Fruit fly (Drosophila melanogaster) whole organism, embryonic: ENCODE data around the gene CG14232.

Source experiments
- B-H1 ChIP-seq: fragments of 200-800 bp; sonication (Bioruptor generic); IDR thresholded peaks from 3 replicates; pipeline ENCODE4 v1.3.6; 2022; ENCODE audit warnings: missing biosample characterization, missing genetic modification characterization
- Bgb ChIP-seq: fragments of 200-800 bp; sonication (Bioruptor generic); IDR thresholded peaks from 2 replicates; pipeline ENCODE4 v1.3.6; 2022; ENCODE audit warnings: missing biosample characterization, missing genetic modification characterization; ENCODE audit not compliant: partially characterized antibody
- Blimp-1 ChIP-seq: fragments of 200-800 bp; sonication (Bioruptor generic); optimal IDR thresholded peaks from 3 replicates; lab custom pipeline; 2018; ENCODE audit warnings: missing biosample characterization, missing genetic modification characterization, mild to moderate bottlenecking, moderate library complexity, missing genetic modification reagents
- CG10543 ChIP-seq: fragments of 200-800 bp; sonication (Bioruptor generic); optimal IDR thresholded peaks from 3 replicates; lab custom pipeline; 2017; ENCODE audit warnings: missing biosample characterization, mild to moderate bottlenecking, missing genetic modification characterization, moderate library complexity
- CG10565 ChIP-seq: fragments of 200-800 bp; sonication (Bioruptor generic); optimal IDR thresholded peaks from 3 replicates; lab custom pipeline; 2016; ENCODE audit warnings: missing biosample characterization, mild to moderate bottlenecking, missing genetic modification characterization
- CG11560 ChIP-seq: fragments of 200-800 bp; sonication (Bioruptor generic); IDR thresholded peaks from 3 replicates; pipeline ENCODE4 v1.3.6; 2022; ENCODE audit warnings: missing biosample characterization, missing genetic modification characterization
- CG12769 ChIP-seq: fragments of 200-800 bp; sonication (Bioruptor generic); optimal IDR thresholded peaks from 2 replicates; lab custom pipeline; 2019; ENCODE audit warnings: missing biosample characterization, mild to moderate bottlenecking, missing genetic modification characterization, moderate library complexity
- CG14050 ChIP-seq: fragments of 200-800 bp; sonication (Bioruptor generic); IDR thresholded peaks from 3 replicates; pipeline ENCODE4 v1.3.6; 2022; ENCODE audit warnings: missing biosample characterization, missing genetic modification characterization
- CG14965 ChIP-seq: fragments of 200-800 bp; sonication (Bioruptor generic); optimal IDR thresholded peaks from 2 replicates; lab custom pipeline; 2016; ENCODE audit warnings: missing biosample characterization, missing genetic modification characterization, borderline replicate concordance
- CG15479 ChIP-seq: fragments of 200-800 bp; sonication (Bioruptor generic); optimal IDR thresholded peaks from 3 replicates; lab custom pipeline; 2019; ENCODE audit warnings: missing biosample characterization, mild to moderate bottlenecking, missing genetic modification characterization, moderate library complexity
- CG15696 ChIP-seq: fragments of 200-800 bp; sonication (Bioruptor generic); optimal IDR thresholded peaks from 2 replicates; lab custom pipeline; 2019; ENCODE audit warnings: missing biosample characterization, mild to moderate bottlenecking, missing genetic modification characterization, moderate library complexity
- CG17568 ChIP-seq: fragments of 200-800 bp; sonication (Bioruptor generic); optimal IDR thresholded peaks from 2 replicates; lab custom pipeline; 2018; ENCODE audit warnings: missing biosample characterization, mild to moderate bottlenecking, missing genetic modification characterization, moderate library complexity
- CG17829 ChIP-seq: fragments of 200-800 bp; optimal IDR thresholded peaks from 2 replicates; lab custom pipeline; 2019; ENCODE audit warnings: missing biosample characterization, mild to moderate bottlenecking, missing genetic modification characterization, moderate library complexity
- CG18262 ChIP-seq: fragments of 200-800 bp; optimal IDR thresholded peaks from 3 replicates; lab custom pipeline; 2019; ENCODE audit warnings: missing biosample characterization, mild to moderate bottlenecking, missing genetic modification characterization, moderate library complexity
- CG2116 ChIP-seq: fragments of 200-800 bp; sonication (Bioruptor generic); optimal IDR thresholded peaks from 3 replicates; lab custom pipeline; 2018; ENCODE audit warnings: missing biosample characterization, mild to moderate bottlenecking, missing genetic modification characterization
- CG2199 ChIP-seq: fragments of 200-800 bp; sonication (Bioruptor generic); IDR thresholded peaks from 3 replicates; pipeline ENCODE4 v1.3.6; 2022; ENCODE audit warnings: missing biosample characterization, missing genetic modification characterization
- CG2889 ChIP-seq: fragments of 200-800 bp; sonication (Bioruptor generic); IDR thresholded peaks from 3 replicates; pipeline ENCODE4 v1.3.6; 2022; ENCODE audit warnings: missing biosample characterization, missing genetic modification characterization
- CG34376 ChIP-seq: fragments of 200-800 bp; sonication (Bioruptor generic); optimal IDR thresholded peaks from 2 replicates; lab custom pipeline; 2018; ENCODE audit warnings: missing biosample characterization, mild to moderate bottlenecking, missing genetic modification characterization
- CG4617 ChIP-seq: fragments of 200-800 bp; sonication (Bioruptor generic); optimal IDR thresholded peaks from 3 replicates; lab custom pipeline; 2016; ENCODE audit warnings: missing biosample characterization, missing genetic modification characterization, borderline replicate concordance
- CG4707 ChIP-seq: fragments of 200-800 bp; sonication (Bioruptor generic); optimal IDR thresholded peaks from 2 replicates; lab custom pipeline; 2018; ENCODE audit warnings: missing biosample characterization, mild to moderate bottlenecking, missing genetic modification characterization, moderate library complexity
- CG6175 ChIP-seq: fragments of 200-800 bp; sonication (Bioruptor generic); IDR thresholded peaks from 3 replicates; pipeline ENCODE4 v1.3.6; 2022; ENCODE audit warnings: missing biosample characterization, missing genetic modification characterization
- CG6765 ChIP-seq: fragments of 200-800 bp; sonication (Bioruptor generic); optimal IDR thresholded peaks from 3 replicates; lab custom pipeline; 2017; ENCODE audit warnings: missing biosample characterization, mild to moderate bottlenecking, missing genetic modification characterization
- CG6813 ChIP-seq: fragments of 200-800 bp; sonication (Bioruptor generic); optimal IDR thresholded peaks from 2 replicates; lab custom pipeline; 2017; ENCODE audit warnings: missing biosample characterization, missing genetic modification characterization, mild to moderate bottlenecking, moderate library complexity, missing genetic modification reagents
- CG8924 ChIP-seq: fragments of 200-800 bp; optimal IDR thresholded peaks from 3 replicates; lab custom pipeline; 2019; ENCODE audit warnings: missing biosample characterization, mild to moderate bottlenecking, missing genetic modification characterization, moderate library complexity
- CG9817 ChIP-seq: fragments of 200-800 bp; sonication (Bioruptor generic); optimal IDR thresholded peaks from 2 replicates; lab custom pipeline; 2018; ENCODE audit warnings: missing biosample characterization, mild to moderate bottlenecking, missing genetic modification characterization, moderate library complexity
- Chrac-16 ChIP-seq: fragments of 200-800 bp; sonication (Bioruptor generic); optimal IDR thresholded peaks from 3 replicates; lab custom pipeline; 2016; ENCODE audit warnings: missing biosample characterization, missing genetic modification characterization
- Dip3 ChIP-seq: fragments of 200-800 bp; sonication (Bioruptor generic); optimal IDR thresholded peaks from 3 replicates; lab custom pipeline; 2016; ENCODE audit warnings: missing biosample characterization, missing genetic modification characterization
- Eip74EF ChIP-seq, 2 experiments: fragments of 200-800 bp in 1 of 2; fragments of >200 bp in 1 of 2; sonication (Bioruptor generic) in 1 of 2; optimal IDR thresholded peaks; 2 replicates each; lab custom pipeline; 2017 to 2019; ENCODE audit warnings: missing biosample characterization in 2 of 2, missing genetic modification characterization in 2 of 2, mild to moderate bottlenecking in 1 of 2, moderate library complexity in 1 of 2
- Ets97D ChIP-seq: fragments of 200-800 bp; sonication (Bioruptor generic); optimal IDR thresholded peaks from 3 replicates; lab custom pipeline; 2016; ENCODE audit warnings: missing biosample characterization, missing genetic modification characterization
- H15 ChIP-seq: fragments of 200-800 bp; sonication (Bioruptor generic); IDR thresholded peaks from 3 replicates; pipeline ENCODE4 v1.3.6; 2022; ENCODE audit warnings: missing biosample characterization, missing genetic modification characterization
- HLH3B ChIP-seq: fragments of 200-800 bp; sonication (Bioruptor generic); IDR thresholded peaks from 2 replicates; pipeline ENCODE4 v1.3.6; 2022; ENCODE audit warnings: missing biosample characterization, missing genetic modification characterization
- HLH54F ChIP-seq: fragments of 200-800 bp; sonication (Bioruptor generic); optimal IDR thresholded peaks from 3 replicates; lab custom pipeline; 2016; ENCODE audit warnings: missing biosample characterization, missing genetic modification characterization
- Mes4 ChIP-seq: fragments of 200-800 bp; sonication (Bioruptor generic); optimal IDR thresholded peaks from 2 replicates; lab custom pipeline; 2016; ENCODE audit warnings: missing biosample characterization, missing genetic modification characterization
- Nf-YA ChIP-seq: fragments of 200-800 bp; sonication (Bioruptor generic); IDR thresholded peaks from 2 replicates; pipeline ENCODE4 v1.3.6; 2022; ENCODE audit warnings: missing biosample characterization, missing genetic modification characterization
- Nf-YC ChIP-seq: fragments of 200-800 bp; optimal IDR thresholded peaks from 3 replicates; lab custom pipeline; 2019; ENCODE audit warnings: missing biosample characterization, mild to moderate bottlenecking, missing genetic modification characterization, moderate library complexity
- Trl ChIP-seq, 3 experiments: fragments of >200 bp in 2 of 3; fragments of 200-800 bp in 1 of 3; sonication (Bioruptor generic) in 1 of 3; optimal IDR thresholded peaks; 2 replicates in 1 of 3; 3 replicates in 2 of 3; lab custom pipeline; 2016 to 2017; ENCODE audit warnings: missing biosample characterization in 1 of 3, missing genetic modification characterization in 1 of 3
- ara ChIP-seq: fragments of 200-800 bp; sonication (Bioruptor generic); IDR thresholded peaks from 2 replicates; pipeline ENCODE4 v1.3.6; 2022; ENCODE audit warnings: missing biosample characterization, missing genetic modification characterization
- dimm ChIP-seq: fragments of 200-800 bp; sonication (Bioruptor generic); IDR thresholded peaks from 2 replicates; pipeline ENCODE4 v1.3.6; 2022; ENCODE audit warnings: missing biosample characterization, missing genetic modification characterization
- jigr1 ChIP-seq: fragments of 200-800 bp; sonication (Bioruptor generic); IDR thresholded peaks from 3 replicates; pipeline ENCODE4 v1.3.6; 2022; ENCODE audit warnings: missing biosample characterization, missing genetic modification characterization
- ken ChIP-seq: fragments of 200-800 bp; sonication (Bioruptor generic); IDR thresholded peaks from 3 replicates; pipeline ENCODE4 v1.3.6; 2022; ENCODE audit warnings: missing biosample characterization, missing genetic modification characterization
- knrl ChIP-seq: fragments of 200-800 bp; sonication (Bioruptor generic); IDR thresholded peaks from 3 replicates; pipeline ENCODE4 v1.3.6; 2022; ENCODE audit warnings: missing biosample characterization, missing genetic modification characterization; ENCODE audit not compliant: partially characterized antibody
- lilli ChIP-seq: fragments of 200-800 bp; sonication (Bioruptor generic); optimal IDR thresholded peaks from 3 replicates; lab custom pipeline; 2016; ENCODE audit warnings: missing biosample characterization, missing genetic modification characterization
- ranshi ChIP-seq: fragments of 200-800 bp; sonication (Bioruptor generic); IDR thresholded peaks from 2 replicates; pipeline ENCODE4 v1.3.6; 2022; ENCODE audit warnings: missing biosample characterization, missing genetic modification characterization
- seq ChIP-seq: fragments of 200-800 bp; sonication (Bioruptor generic); IDR thresholded peaks from 2 replicates; pipeline ENCODE4 v1.3.6; 2022; ENCODE audit warnings: missing biosample characterization, missing genetic modification characterization
- shn ChIP-seq: fragments of 200-800 bp; sonication (Bioruptor generic); optimal IDR thresholded peaks from 3 replicates; lab custom pipeline; 2016; ENCODE audit warnings: missing biosample characterization, missing genetic modification characterization
- sisA ChIP-seq: fragments of 200-800 bp; sonication (Bioruptor generic); IDR thresholded peaks from 2 replicates; pipeline ENCODE4 v1.3.6; 2022; ENCODE audit warnings: missing biosample characterization, missing genetic modification characterization
- so ChIP-seq: fragments of 200-800 bp; sonication (Bioruptor generic); IDR thresholded peaks from 3 replicates; pipeline ENCODE4 v1.3.6; 2022; ENCODE audit warnings: missing biosample characterization, missing genetic modification characterization
- wek ChIP-seq: fragments of 200-800 bp; sonication (Bioruptor generic); optimal IDR thresholded peaks from 3 replicates; lab custom pipeline; 2018; ENCODE audit warnings: missing biosample characterization, mild to moderate bottlenecking, missing genetic modification characterization, moderate library complexity
- zfh1 ChIP-seq: fragments of 200-800 bp; sonication (Bioruptor generic); IDR thresholded peaks from 3 replicates; pipeline ENCODE4 v1.3.6; 2022; ENCODE audit warnings: missing biosample characterization, missing genetic modification characterization
- zfh2 ChIP-seq: fragments of 200-800 bp; sonication (Bioruptor generic); optimal IDR thresholded peaks from 2 replicates; lab custom pipeline; 2016; ENCODE audit warnings: missing biosample characterization, missing genetic modification characterization

The CG14232 gene

DNA sequence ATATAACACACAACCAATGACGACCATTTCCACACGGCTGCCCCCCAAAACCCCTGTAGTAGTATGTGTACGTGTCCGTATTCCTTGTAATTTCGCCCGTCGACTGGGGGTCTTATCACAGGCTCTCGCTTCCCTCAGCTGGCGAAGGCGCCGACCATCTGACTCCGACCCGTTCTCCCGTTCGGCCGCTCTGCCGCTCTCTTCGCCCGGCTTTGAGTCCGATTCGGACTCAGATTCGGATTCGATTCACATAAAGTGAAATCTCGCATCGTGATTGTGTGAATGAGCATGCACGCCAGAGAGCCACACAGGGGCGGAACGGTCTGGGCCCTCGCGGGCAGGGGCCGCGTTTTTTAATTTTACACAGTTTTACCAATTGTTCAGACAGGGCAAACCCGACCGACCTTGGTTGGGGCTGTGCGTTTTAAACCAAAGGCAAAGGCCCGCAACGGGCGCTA lies 38.3 kb downstream of the CG14232 start (continued):
- no peak for TF ChIP-seq HLH54F
- peak; percentile 45 for TF ChIP-seq shn
- TF ChIP-seq Nf-YC (tag; lab: Kevin White, UChicago) = no peak
- TF ChIP-seq ranshi (GFP tag; lab: Robert Waterston, UW) = peak; percentile 63
- TF ChIP-seq HLH3B (GFP tag; lab: Robert Waterston, UW) = 0 out of 2 replicates have a peak, but pooled peaks have one; percentile 39
- TF ChIP-seq zfh2 (GFP tag; lab: Kevin White, UChicago) = peak; percentile 40
- no peak for TF ChIP-seq Nf-YA (GFP tag; lab: Robert Waterston, UW)
- peak in 1 of 2 experiments; percentile 21 for TF ChIP-seq Trl (optimal IDR thresholded peaks at IDR 0.05; lab: Kevin White, UChicago)
- peak; percentile 21 for TF ChIP-seq Trl (GFP tag; optimal IDR thresholded peaks at IDR 0.05; lab: Kevin White, UChicago)
- no peak for TF ChIP-seq wek (GFP tag; lab: Kevin White, UChicago)
- no peak for TF ChIP-seq Mes4 (GFP tag; lab: Kevin White, UChicago)
- TF ChIP-seq CG34376 = peak; percentile 19
- TF ChIP-seq knrl = peak; percentile 64; the same call in 2 of the 3 replicates
- no peak for TF ChIP-seq CG8924
- TF ChIP-seq CG6765 (GFP tag; lab: Kevin White, UChicago) = no peak
- peak; percentile 28 for TF ChIP-seq Chrac-16 (GFP tag; lab: Kevin White, UChicago)
- TF ChIP-seq dimm (GFP tag; lab: Robert Waterston, UW) = no peak
- 0 out of 3 replicates have a peak, but pooled peaks have one; percentile 61 for TF ChIP-seq CG2199 (GFP tag; lab: Robert Waterston, UW)
- no peak for TF ChIP-seq Ets97D (GFP tag; lab: Kevin White, UChicago)
- TF ChIP-seq Dip3 = peak; percentile 21
- TF ChIP-seq so = no peak
- peak; percentile 10 for TF ChIP-seq Blimp-1 (GFP tag; lab: Kevin White, UChicago)
- peak; percentile 55; the same call in 2 of the 3 replicates for TF ChIP-seq zfh1
- peak; percentile 80 for TF ChIP-seq Bgb (GFP tag; lab: Robert Waterston, UW)
- no peak for TF ChIP-seq CG4617 (GFP tag; lab: Kevin White, UChicago)
- TF ChIP-seq CG12769 = peak; percentile 31
- TF ChIP-seq lilli (GFP tag; lab: Kevin White, UChicago) = peak; percentile 54
- no peak for TF ChIP-seq CG2116 (GFP tag; lab: Kevin White, UChicago)
- TF ChIP-seq CG6813 = no peak
- no peak for TF ChIP-seq Eip74EF (GFP tag; optimal IDR thresholded peaks at IDR 0.05; lab: Kevin White, UChicago)
- no peak for TF ChIP-seq seq (GFP tag; lab: Robert Waterston, UW)
- TF ChIP-seq CG10565 (GFP tag; lab: Kevin White, UChicago) = no peak
- TF ChIP-seq CG17568 (GFP tag; lab: Kevin White, UChicago) = no peak
- peak; percentile 30; the same call in 1 of the 3 replicates for TF ChIP-seq ken (GFP tag; lab: Robert Waterston, UW)
- no peak for TF ChIP-seq CG15479 (GFP tag; lab: Kevin White, UChicago)
- TF ChIP-seq sisA = peak; percentile 60
- TF ChIP-seq CG14050 (GFP tag; lab: Robert Waterston, UW) = no peak
- TF ChIP-seq CG17829 (tag; lab: Kevin White, UChicago) = no peak
- 0 out of 2 replicates have a peak, but pooled peaks have one; percentile 29 for TF ChIP-seq ara (GFP tag; lab: Robert Waterston, UW)
- no peak for TF ChIP-seq CG18262
- TF ChIP-seq jigr1 (GFP tag; lab: Robert Waterston, UW) = no peak
- 0 out of 3 replicates have a peak, but pooled peaks have one; percentile 43 for TF ChIP-seq CG11560 (tag; lab: Robert Waterston, UW)
- no peak for TF ChIP-seq CG10543 (GFP tag; lab: Kevin White, UChicago)
- peak; percentile 63; the same call in 1 of the 3 replicates for TF ChIP-seq CG2889
- peak; percentile 51; the same call in 1 of the 3 replicates for TF ChIP-seq H15 (GFP tag; lab: Robert Waterston, UW)
- no peak for TF ChIP-seq CG6175
- TF ChIP-seq B-H1 (GFP tag; lab: Robert Waterston, UW) = no peak
- peak; percentile 25 for TF ChIP-seq CG9817 (tag; lab: Kevin White, UChicago)
- no peak for TF ChIP-seq CG14965 (GFP tag; lab: Kevin White, UChicago)
- TF ChIP-seq CG4707 (GFP tag; lab: Kevin White, UChicago) = no peak
- no peak for TF ChIP-seq CG15696 (tag; lab: Kevin White, UChicago)
